Fruit fly (Drosophila melanogaster) whole organism, wandering third instar larva: ENCODE results near the gene Chd64.

ENCODE experiments used
- Abd-B ChIP-seq: fragments of >200 bp; optimal IDR thresholded peaks from 2 replicates; lab custom pipeline; 2017; ENCODE audit warnings: missing biosample characterization, missing genetic modification characterization
- CG32264 ChIP-seq: fragments of 200-800 bp; sonication (Bioruptor generic); optimal IDR thresholded peaks from 2 replicates; lab custom pipeline; 2016; ENCODE audit warnings: missing biosample characterization, missing genetic modification characterization
- Dfd ChIP-seq: fragments of >200 bp; optimal IDR thresholded peaks from 2 replicates; lab custom pipeline; 2017; ENCODE audit warnings: missing biosample characterization, missing genetic modification characterization
- Dif ChIP-seq: fragments of 200-275, 200-300 bp; sonication (Bioruptor generic); optimal IDR thresholded peaks from 2 replicates; lab custom pipeline; 2018; ENCODE audit warnings: missing biosample characterization, missing genetic modification characterization; ENCODE audit not compliant: partially characterized antibody
- GATAd ChIP-seq: sonication (Bioruptor generic); optimal IDR thresholded peaks from 2 replicates; lab custom pipeline; 2016; ENCODE audit warnings: missing biosample characterization, missing genetic modification characterization
- HLH106 ChIP-seq: fragments of 200-800 bp; optimal IDR thresholded peaks from 3 replicates; lab custom pipeline; 2019; ENCODE audit warnings: missing biosample characterization, mild to moderate bottlenecking, missing genetic modification characterization, moderate library complexity
- Hr83 ChIP-seq: fragments of 200-300 bp; sonication (Bioruptor generic); optimal IDR thresholded peaks from 2 replicates; lab custom pipeline; 2016; ENCODE audit warnings: missing biosample characterization, mild to moderate bottlenecking, missing genetic modification characterization, moderate library complexity; ENCODE audit not compliant: poor library complexity, severe bottlenecking
- Jra ChIP-seq: sonication (Bioruptor generic); optimal IDR thresholded peaks from 2 replicates; lab custom pipeline; 2016; ENCODE audit warnings: missing biosample characterization, missing genetic modification characterization
- Mio ChIP-seq: sonication (Bioruptor generic); optimal IDR thresholded peaks from 2 replicates; lab custom pipeline; 2016; ENCODE audit warnings: missing biosample characterization, missing genetic modification characterization
- Myc ChIP-seq: fragments of >200 bp; optimal IDR thresholded peaks from 2 replicates; lab custom pipeline; 2017
- N ChIP-seq: fragments of >200 bp; optimal IDR thresholded peaks from 2 replicates; lab custom pipeline; 2018; ENCODE audit warnings: missing biosample characterization, missing external identifiers, missing genetic modification characterization
- OdsH ChIP-seq: fragments of 200-800 bp; sonication (Bioruptor generic); optimal IDR thresholded peaks from 2 replicates; lab custom pipeline; 2016; ENCODE audit warnings: missing biosample characterization, mild to moderate bottlenecking, missing genetic modification characterization
- Rel ChIP-seq, 2 experiments: fragments of 200-800 bp; sonication (Bioruptor generic) in 1 of 2; optimal IDR thresholded peaks; 2 replicates in 1 of 2; 3 replicates in 1 of 2; lab custom pipeline; 2016 to 2019; ENCODE audit warnings: mild to moderate bottlenecking in 2 of 2, missing biosample characterization in 2 of 2, missing genetic modification characterization in 2 of 2, moderate library complexity in 1 of 2
- Sp1 ChIP-seq: fragments of 200-800 bp; sonication (Bioruptor generic); optimal IDR thresholded peaks from 3 replicates; lab custom pipeline; 2019; ENCODE audit warnings: missing biosample characterization, mild to moderate bottlenecking, missing genetic modification characterization, moderate library complexity
- Vsx2 ChIP-seq: fragments of 200-300, 225-300 bp; sonication (Bioruptor generic); optimal IDR thresholded peaks from 2 replicates; lab custom pipeline; 2018; ENCODE audit warnings: missing biosample characterization, missing genetic modification characterization; ENCODE audit not compliant: partially characterized antibody
- br ChIP-seq: fragments of 200-800 bp; sonication (Bioruptor generic); optimal IDR thresholded peaks from 2 replicates; lab custom pipeline; 2016; ENCODE audit warnings: missing biosample characterization, missing genetic modification characterization
- brk ChIP-seq: fragments of 200-800 bp; sonication (Bioruptor generic); optimal IDR thresholded peaks from 2 replicates; lab custom pipeline; 2016; ENCODE audit warnings: missing biosample characterization, mild to moderate bottlenecking, missing genetic modification characterization
- dl ChIP-seq, 2 experiments: fragments of 175-275, 200-275 bp in 1 of 2; fragments of 200-275 bp in 1 of 2; sonication (Bioruptor generic); optimal IDR thresholded peaks; lab custom pipeline; 2018; ENCODE audit warnings: mild to moderate bottlenecking in 2 of 2, missing biosample characterization in 2 of 2, missing genetic modification characterization in 2 of 2, moderate library complexity in 2 of 2; ENCODE audit not compliant: partially characterized antibody in 2 of 2, insufficient read depth in 1 of 2
- dmrt93B ChIP-seq: fragments of 200-800 bp; sonication (Bioruptor generic); optimal IDR thresholded peaks from 2 replicates; lab custom pipeline; 2018; ENCODE audit warnings: missing biosample characterization, mild to moderate bottlenecking, missing genetic modification characterization
- dsf ChIP-seq: sonication (Bioruptor generic); optimal IDR thresholded peaks from 2 replicates; lab custom pipeline; 2016; ENCODE audit warnings: missing biosample characterization, missing genetic modification characterization, borderline replicate concordance
- ey ChIP-seq: fragments of 200-800 bp; sonication (Bioruptor generic); optimal IDR thresholded peaks from 2 replicates; lab custom pipeline; 2016; ENCODE audit warnings: missing biosample characterization, missing genetic modification characterization
- foxo ChIP-seq, 2 experiments: fragments of 200-800 bp; sonication (Bioruptor generic); optimal IDR thresholded peaks; 2 replicates in 1 of 2; 3 replicates in 1 of 2; lab custom pipeline; 2016 to 2017; ENCODE audit warnings: missing biosample characterization in 2 of 2, missing genetic modification characterization in 2 of 2
- fru ChIP-seq: fragments of 200-800 bp; sonication (Bioruptor generic); optimal IDR thresholded peaks from 3 replicates; lab custom pipeline; 2016; ENCODE audit warnings: missing biosample characterization, mild to moderate bottlenecking, missing genetic modification characterization
- h ChIP-seq: fragments of 200-800 bp; sonication (Bioruptor generic); optimal IDR thresholded peaks from 3 replicates; lab custom pipeline; 2016; ENCODE audit warnings: missing biosample characterization, mild to moderate bottlenecking, missing genetic modification characterization
- jim ChIP-seq: fragments of 175-275, 200-325 bp; sonication (Bioruptor generic); optimal IDR thresholded peaks from 2 replicates; lab custom pipeline; 2016; ENCODE audit warnings: missing biosample characterization, mild to moderate bottlenecking, missing genetic modification characterization
- lola ChIP-seq: fragments of >200 bp; optimal IDR thresholded peaks from 2 replicates; lab custom pipeline; 2017; ENCODE audit warnings: missing biosample characterization, missing genetic modification characterization
- pan ChIP-seq: fragments of >200 bp; optimal IDR thresholded peaks from 2 replicates; lab custom pipeline; 2017
- psq ChIP-seq: fragments of 200-800 bp; sonication (Bioruptor generic); optimal IDR thresholded peaks from 3 replicates; lab custom pipeline; 2017; ENCODE audit warnings: missing biosample characterization, mild to moderate bottlenecking, missing genetic modification characterization, moderate library complexity
- rgr ChIP-seq: fragments of 200-800 bp; sonication (Bioruptor generic); optimal IDR thresholded peaks from 3 replicates; lab custom pipeline; 2016; ENCODE audit warnings: missing biosample characterization, mild to moderate bottlenecking, missing genetic modification characterization
- sage ChIP-seq: fragments of 200-800 bp; sonication (Bioruptor generic); optimal IDR thresholded peaks from 2 replicates; lab custom pipeline; 2016; ENCODE audit warnings: missing biosample characterization, mild to moderate bottlenecking, missing genetic modification characterization
- sv ChIP-seq: fragments of 200-800 bp; sonication (Bioruptor generic); optimal IDR thresholded peaks from 3 replicates; lab custom pipeline; 2016; ENCODE audit warnings: missing biosample characterization, missing genetic modification characterization
- tai ChIP-seq: sonication (Bioruptor generic); optimal IDR thresholded peaks from 2 replicates; lab custom pipeline; 2016; ENCODE audit warnings: missing biosample characterization, missing genetic modification characterization
- woc ChIP-seq: sonication (Bioruptor generic); optimal IDR thresholded peaks from 2 replicates; lab custom pipeline; 2016; ENCODE audit warnings: missing biosample characterization, mild to moderate bottlenecking, missing genetic modification characterization

Chd64 gene

dm6 chr3L:4135857-4136256 is 13.7 kb upstream of the Chd64 start, which contains the start of gene RfC4:
TSS of gene RfC4 (minus strand) at chr3L:4136038.
- TF ChIP-seq pan (lab: Kevin White, UChicago): no peak
- TF ChIP-seq sv (GFP tag; lab: Kevin White, UChicago): no peak
- no peak for TF ChIP-seq jim (GFP tag; lab: Kevin White, UChicago)
- TF ChIP-seq Vsx2 (GFP tag; lab: Kevin White, UChicago): no peak
- no peak for TF ChIP-seq Mio (GFP tag; lab: Kevin White, UChicago)
- TF ChIP-seq ey (GFP tag; lab: Kevin White, UChicago): no peak
- TF ChIP-seq Jra (GFP tag; lab: Kevin White, UChicago): no peak
- TF ChIP-seq dmrt93B (GFP tag; lab: Kevin White, UChicago): no peak
- TF ChIP-seq h (GFP tag; lab: Kevin White, UChicago): no peak
- no peak for TF ChIP-seq Dif (GFP tag; lab: Kevin White, UChicago)
- TF ChIP-seq tai: no peak
- no peak for TF ChIP-seq brk
- no peak for TF ChIP-seq sage (GFP tag; lab: Kevin White, UChicago)
- TF ChIP-seq CG32264 (GFP tag; lab: Kevin White, UChicago): no peak

- TF ChIP-seq Jra (GFP tag; lab: Kevin White, UChicago) (no peak), Dfd (GFP tag; lab: Kevin White, UChicago) (no peak), CG32264 (GFP tag; lab: Kevin White, UChicago) (no peak), psq (GFP tag; lab: Kevin White, UChicago) (peak; percentile 88), Dif (GFP tag; lab: Kevin White, UChicago) (peak; percentile 33), woc (GFP tag; lab: Kevin White, UChicago) (no peak)
Observed at dm6 chr3L:4133724-4134678, 11.8 kb upstream of the Chd64 start, which contains the start of gene ens. TSS of gene ens (minus strand) at chr3L:4134550.

- no peak for TF ChIP-seq tai
- TF ChIP-seq fru (GFP tag; lab: Kevin White, UChicago): no peak
- TF ChIP-seq, all 38 proteins: peak for 0
Observed at dm6 chr3L:4132585-4132984, 10.4 kb upstream of the Chd64 start.

- TF ChIP-seq fru (GFP tag; lab: Kevin White, UChicago) (no peak), Hr83 (no peak)
Observed at dm6 chr3L:4130743-4131142, 8.6 kb upstream of the Chd64 start.

dm6 chr3L:4128579-4128978 is 6.4 kb upstream of the Chd64 start:
- TF ChIP-seq dl (GFP tag; optimal IDR thresholded peaks at IDR 0.05; lab: Kevin White, UChicago; ENCODE audit: insufficient read depth in 1 of 2, partially characterized antibody in 2 of 2): no peak
- no peak for TF ChIP-seq jim (GFP tag; lab: Kevin White, UChicago)
- peak; percentile 92 for TF ChIP-seq Dfd (GFP tag; lab: Kevin White, UChicago)
- TF ChIP-seq foxo (GFP tag; optimal IDR thresholded peaks at IDR 0.05; lab: Kevin White, UChicago): no peak
- no peak for TF ChIP-seq OdsH (GFP tag; lab: Kevin White, UChicago)

dm6 chr3L:4125709-4126108 is 3.5 kb upstream of the Chd64 start:
- TF ChIP-seq HLH106 (no peak), rgr (GFP tag; lab: Kevin White, UChicago) (no peak), Myc (no peak), Rel (GFP tag; optimal IDR thresholded peaks at IDR 0.05; lab: Kevin White, UChicago) (no peak), Rel (tag; optimal IDR thresholded peaks at IDR 0.05; lab: Kevin White, UChicago) (no peak), Jra (GFP tag; lab: Kevin White, UChicago) (no peak), sage (GFP tag; lab: Kevin White, UChicago) (no peak), dsf (no peak), br (no peak), Mio (GFP tag; lab: Kevin White, UChicago) (no peak), tai (no peak), GATAd (GFP tag; lab: Kevin White, UChicago) (no peak), N (GFP tag; lab: Kevin White, UChicago) (no peak), dl (GFP tag; optimal IDR thresholded peaks at IDR 0.05; lab: Kevin White, UChicago; ENCODE audit: insufficient read depth in 1 of 2, partially characterized antibody in 2 of 2) (no peak), Abd-B (GFP tag; lab: Kevin White, UChicago) (no peak), Dif (GFP tag; lab: Kevin White, UChicago) (no peak), ey (GFP tag; lab: Kevin White, UChicago) (no peak), lola (GFP tag; lab: Kevin White, UChicago) (no peak), Sp1 (GFP tag; lab: Kevin White, UChicago) (no peak), Hr83 (no peak)
